Worm (Caenorhabditis elegans) whole organism, early embryonic: Measurements from ENCODE around the gene tric-1B.2.

ENCODE experiments used
- B0310.2 ChIP-seq: sonication (generic microtip); optimal IDR thresholded peaks from 2 replicates; lab custom pipeline; 2016; ENCODE audit warnings: mild to moderate bottlenecking, missing genetic modification characterization, missing compliant biosample characterization
- F13C5.2 ChIP-seq: sonication (generic microtip); optimal IDR thresholded peaks from 2 replicates; lab custom pipeline; 2017; ENCODE audit warnings: mild to moderate bottlenecking, missing genetic modification characterization, inconsistent platforms, missing compliant biosample characterization
- aly-1 ChIP-seq: sonication (generic microtip); optimal IDR thresholded peaks from 2 replicates; lab custom pipeline; 2016; ENCODE audit warnings: missing genetic modification characterization, missing compliant biosample characterization
- ama-1 ChIP-seq: fragments of 150-350 bp; optimal IDR thresholded peaks from 2 replicates; lab custom pipeline; 2014
- ceh-13 ChIP-seq: fragments of 200-800 bp; sonication (Bioruptor generic); optimal IDR thresholded peaks from 2 replicates; lab custom pipeline; 2018; ENCODE audit warnings: mild to moderate bottlenecking, missing genetic modification characterization, missing compliant biosample characterization
- ceh-36 ChIP-seq: sonication (generic microtip); optimal IDR thresholded peaks from 2 replicates; lab custom pipeline; 2016; ENCODE audit warnings: missing genetic modification characterization, inconsistent platforms, missing compliant biosample characterization
- ets-7 ChIP-seq: sonication (generic microtip); optimal IDR thresholded peaks from 2 replicates; lab custom pipeline; 2016; ENCODE audit warnings: missing genotype, missing genetic modification characterization, missing compliant biosample characterization
- flt-1 ChIP-seq: fragments of 200-800 bp; sonication (Bioruptor generic); IDR thresholded peaks from 2 replicates; pipeline ENCODE4 v1.3.6; 2022; ENCODE audit warnings: missing genetic modification characterization, missing compliant biosample characterization
- hmbx-1 ChIP-seq: sonication (generic microtip); optimal IDR thresholded peaks from 2 replicates; lab custom pipeline; 2016; ENCODE audit warnings: mild to moderate bottlenecking, missing genetic modification characterization, missing compliant biosample characterization
- hmg-4 ChIP-seq: fragments of 200-800 bp; sonication (Bioruptor generic); optimal IDR thresholded peaks from 2 replicates; lab custom pipeline; 2018; ENCODE audit warnings: mild to moderate bottlenecking, missing genetic modification characterization, missing compliant biosample characterization
- hnd-1 ChIP-seq: sonication (generic microtip); optimal IDR thresholded peaks from 2 replicates; lab custom pipeline; 2016; ENCODE audit warnings: missing genetic modification characterization, missing compliant biosample characterization
- pes-1 ChIP-seq: fragments of 200-800 bp; sonication (Bioruptor generic); IDR thresholded peaks from 2 replicates; pipeline ENCODE4 v1.3.6; 2022; ENCODE audit warnings: missing genetic modification reagents, missing genetic modification characterization, missing compliant biosample characterization
- scrt-1 ChIP-seq: fragments of 200-800 bp; sonication (Bioruptor generic); IDR thresholded peaks from 2 replicates; pipeline ENCODE4 v1.3.6; 2022; ENCODE audit warnings: missing genetic modification characterization, missing compliant biosample characterization
- sea-1 ChIP-seq: fragments of 200-800 bp; sonication (Bioruptor generic); conservative IDR thresholded peaks from 2 replicates; pipeline ENCODE4 v1.3.6; 2022; ENCODE audit warnings: missing genetic modification characterization, missing compliant biosample characterization
- tbx-11 ChIP-seq: fragments of 200-800 bp; sonication (Bioruptor generic); IDR thresholded peaks from 2 replicates; pipeline ENCODE4 v1.3.6; 2022; ENCODE audit warnings: missing genetic modification characterization, missing compliant biosample characterization
- tbx-37 ChIP-seq: fragments of 200-800 bp; sonication (Bioruptor generic); conservative IDR thresholded peaks from 2 replicates; pipeline ENCODE4 v1.3.6; 2022; ENCODE audit warnings: missing genetic modification reagents, missing genetic modification characterization, missing compliant biosample characterization
- tra-4 ChIP-seq: sonication (generic microtip); optimal IDR thresholded peaks from 2 replicates; lab custom pipeline; 2017; ENCODE audit warnings: missing genetic modification characterization, missing compliant biosample characterization

tric-1B.2 gene

DNA sequence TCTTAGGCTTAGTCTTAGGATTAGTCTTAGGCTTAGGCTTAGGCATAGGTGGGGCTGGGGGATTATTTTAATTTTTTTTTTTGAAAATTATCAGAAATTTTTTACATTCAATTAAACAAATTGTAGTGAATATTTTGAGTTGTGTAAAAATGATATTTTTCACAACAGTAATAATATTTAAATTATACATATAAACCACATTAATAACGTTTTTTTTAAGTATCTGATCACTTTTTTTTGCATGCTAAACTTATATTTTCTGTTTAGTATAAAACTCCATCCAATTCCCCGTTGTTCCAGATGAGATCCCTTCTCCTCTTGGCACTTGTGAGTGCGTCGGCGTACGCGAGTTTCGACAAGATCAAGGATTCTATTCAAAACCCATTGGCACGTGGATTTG is 39.1 kb downstream of the tric-1B.2 start, which contains the start of gene txdc-12.1:
Gene txdc-12.1, plus strand, starts transcription at position 301 of the 400 bp plus-strand sequence.
- peak; percentile 68 for TF ChIP-seq ceh-36 (tag; lab: Kevin White, UChicago)
- TF ChIP-seq pes-1, result no peak

DNA sequence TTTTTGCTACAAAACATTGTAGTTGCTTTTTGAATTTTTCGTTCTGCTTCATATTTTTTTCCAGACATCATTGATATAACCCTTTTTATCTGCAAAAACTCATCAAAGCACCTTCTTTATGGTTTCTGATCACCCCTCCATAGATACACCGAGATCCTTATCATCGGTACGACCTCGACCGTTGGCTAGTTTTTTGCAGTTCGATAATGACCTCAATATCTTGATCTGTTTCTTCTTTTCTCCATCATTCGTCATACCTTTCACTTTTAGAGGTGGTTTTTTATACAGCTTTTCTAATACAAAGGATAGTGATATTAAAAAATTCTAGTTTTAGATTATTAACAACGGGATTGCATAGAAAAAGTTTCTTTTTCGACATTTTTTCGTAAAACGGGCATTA is 39.7 kb downstream of the tric-1B.2 start:
- TF ChIP-seq B0310.2 (tag; lab: Kevin White, UChicago) (no peak), scrt-1 (GFP tag; lab: Robert Waterston, UW) (no peak), ceh-13 (GFP tag; lab: Kevin White, UChicago) (no peak), ets-7 (tag; lab: Kevin White, UChicago) (no peak), F13C5.2 (tag; lab: Kevin White, UChicago) (no peak), pes-1 (no peak), hmbx-1 (tag; lab: Kevin White, UChicago) (no peak), hnd-1 (tag; lab: Kevin White, UChicago) (no peak), tbx-37 (GFP tag; lab: Robert Waterston, UW) (no peak), tra-4 (no peak), aly-1 (tag; lab: Kevin White, UChicago) (no peak), ama-1 (lab: Kevin White, UChicago) (no peak), tbx-11 (GFP tag; lab: Robert Waterston, UW) (no peak)

DNA sequence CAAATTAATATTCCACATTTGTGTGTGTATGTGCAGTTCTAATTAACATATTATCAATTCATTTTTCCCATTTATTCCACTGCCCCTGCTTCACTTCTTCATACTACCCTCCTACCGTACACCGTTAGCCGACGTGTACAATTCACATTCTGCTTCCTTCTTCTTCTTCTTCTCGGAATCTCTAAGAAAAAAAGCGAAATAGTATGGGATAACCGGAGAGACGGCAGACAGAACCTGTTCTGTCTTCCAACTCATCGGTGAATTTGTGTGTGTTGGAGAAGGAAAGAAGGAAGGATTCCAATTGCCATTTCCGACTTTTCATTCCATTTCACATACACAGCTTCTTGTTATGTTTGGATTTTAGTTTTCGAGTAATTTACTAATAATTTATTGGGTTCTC is 41.6 kb downstream of the tric-1B.2 start:
- TF ChIP-seq ceh-36 (tag; lab: Kevin White, UChicago) (no peak), sea-1 (no peak), B0310.2 (tag; lab: Kevin White, UChicago) (no peak), tra-4 (no peak), F13C5.2 (tag; lab: Kevin White, UChicago) (no peak), tbx-37 (GFP tag; lab: Robert Waterston, UW) (no peak), tbx-11 (GFP tag; lab: Robert Waterston, UW) (no peak), flt-1 (GFP tag; lab: Robert Waterston, UW) (no peak), pes-1 (no peak), hmg-4 (GFP tag; lab: Kevin White, UChicago) (no peak), ceh-13 (GFP tag; lab: Kevin White, UChicago) (no peak), ets-7 (tag; lab: Kevin White, UChicago) (no peak), hmbx-1 (tag; lab: Kevin White, UChicago) (no peak)

DNA sequence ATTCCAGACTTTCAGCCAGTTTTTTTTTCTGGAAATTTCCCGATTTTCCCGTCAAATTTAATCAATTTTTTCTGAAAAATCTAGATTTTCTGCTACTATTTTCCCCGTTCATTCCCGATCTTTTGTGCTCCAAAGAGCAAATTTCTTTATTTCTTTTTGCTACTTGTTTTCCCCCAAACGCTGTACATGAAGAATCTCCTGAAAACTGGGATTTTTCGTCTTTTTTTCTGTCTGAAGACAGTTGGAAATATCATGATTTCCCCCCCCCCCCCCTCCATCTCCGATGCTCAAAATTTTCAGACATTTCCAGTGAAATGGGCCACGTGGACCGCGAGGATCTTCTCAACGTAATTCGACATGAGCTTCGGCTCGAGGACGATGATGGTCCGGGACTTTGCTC is 51.2 kb downstream of the tric-1B.2 start, which contains the start of gene sinh-1:
Gene sinh-1, plus strand, starts transcription at position 301 of the 400 bp plus-strand sequence.
- TF ChIP-seq ets-7 (tag; lab: Kevin White, UChicago) (no peak), pes-1 (no peak), tbx-37 (GFP tag; lab: Robert Waterston, UW) (no peak), hnd-1 (tag; lab: Kevin White, UChicago) (no peak), scrt-1 (GFP tag; lab: Robert Waterston, UW) (no peak), ceh-13 (GFP tag; lab: Kevin White, UChicago) (no peak), tbx-11 (GFP tag; lab: Robert Waterston, UW) (no peak), tra-4 (no peak), flt-1 (GFP tag; lab: Robert Waterston, UW) (no peak), ama-1 (lab: Kevin White, UChicago) (no peak), aly-1 (tag; lab: Kevin White, UChicago) (no peak), F13C5.2 (tag; lab: Kevin White, UChicago) (no peak), hmg-4 (GFP tag; lab: Kevin White, UChicago) (no peak), B0310.2 (tag; lab: Kevin White, UChicago) (no peak), ceh-36 (tag; lab: Kevin White, UChicago) (no peak), sea-1 (no peak), hmbx-1 (tag; lab: Kevin White, UChicago) (no peak)

DNA sequence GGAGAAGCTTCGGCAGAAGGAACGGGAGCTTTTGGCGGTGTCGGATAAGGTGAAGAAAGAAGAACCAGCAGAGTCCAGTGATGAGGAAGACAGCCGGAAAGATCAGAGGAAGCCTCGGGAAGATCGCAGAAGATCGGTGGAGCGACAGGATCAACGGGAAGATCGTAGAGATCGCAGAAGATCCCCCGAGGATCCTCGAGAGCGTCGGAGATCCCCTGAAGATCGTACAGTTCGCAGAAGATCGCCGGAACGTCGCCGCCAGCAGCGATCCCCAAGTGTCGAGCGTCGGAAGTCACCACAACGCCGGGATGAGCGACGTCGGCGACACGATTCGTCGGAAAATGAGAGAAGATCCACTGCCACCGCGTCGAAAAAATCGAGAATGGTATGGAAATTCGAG is 53.0 kb downstream of the tric-1B.2 start:
- TF ChIP-seq tbx-11 (GFP tag; lab: Robert Waterston, UW), result no peak
- TF ChIP-seq aly-1 (tag; lab: Kevin White, UChicago), result no peak
- no peak for TF ChIP-seq hnd-1 (tag; lab: Kevin White, UChicago)
- TF ChIP-seq ets-7 (tag; lab: Kevin White, UChicago), result no peak
- no peak for TF ChIP-seq B0310.2 (tag; lab: Kevin White, UChicago)
- no peak for TF ChIP-seq hmbx-1 (tag; lab: Kevin White, UChicago)
- no peak for TF ChIP-seq ama-1 (lab: Kevin White, UChicago)
- no peak for TF ChIP-seq pes-1
- no peak for TF ChIP-seq tbx-37 (GFP tag; lab: Robert Waterston, UW)
- TF ChIP-seq ceh-13 (GFP tag; lab: Kevin White, UChicago), result no peak
- no peak for TF ChIP-seq hmg-4 (GFP tag; lab: Kevin White, UChicago)
- TF ChIP-seq flt-1 (GFP tag; lab: Robert Waterston, UW), result no peak
- TF ChIP-seq ceh-36 (tag; lab: Kevin White, UChicago), result no peak
- no peak for TF ChIP-seq sea-1
- TF ChIP-seq tra-4, result no peak
- TF ChIP-seq scrt-1 (GFP tag; lab: Robert Waterston, UW), result no peak
- TF ChIP-seq F13C5.2 (tag; lab: Kevin White, UChicago), result no peak
